Worm (Caenorhabditis elegans) whole organism, L2 larva: ENCODE measurements around the gene glb-3.

ENCODE experiments used
- F13H6.1 ChIP-seq: sonication (generic microtip); optimal IDR thresholded peaks from 2 replicates; lab custom pipeline; 2016; ENCODE audit warnings: missing genetic modification characterization, missing compliant biosample characterization
- aly-2 ChIP-seq: fragments of 150-350 bp; optimal IDR thresholded peaks from 2 replicates; lab custom pipeline; 2014; ENCODE audit warnings: missing biosample characterization, missing genetic modification characterization
- ama-1 ChIP-seq: fragments of 150-350 bp; optimal IDR thresholded peaks from 2 replicates; lab custom pipeline; 2018; ENCODE audit warnings: inconsistent platforms
- elt-1 ChIP-seq: fragments of 150-350 bp; optimal IDR thresholded peaks from 2 replicates; lab custom pipeline; 2014; ENCODE audit warnings: missing biosample characterization, missing genetic modification characterization
- nhr-11 ChIP-seq: fragments of 150-350 bp; optimal IDR thresholded peaks from 2 replicates; lab custom pipeline; 2014; ENCODE audit warnings: missing biosample characterization, missing genetic modification characterization
- nhr-129 ChIP-seq: fragments of 150-350 bp; optimal IDR thresholded peaks from 2 replicates; lab custom pipeline; 2014; ENCODE audit warnings: missing biosample characterization, missing genetic modification characterization

DNA sequence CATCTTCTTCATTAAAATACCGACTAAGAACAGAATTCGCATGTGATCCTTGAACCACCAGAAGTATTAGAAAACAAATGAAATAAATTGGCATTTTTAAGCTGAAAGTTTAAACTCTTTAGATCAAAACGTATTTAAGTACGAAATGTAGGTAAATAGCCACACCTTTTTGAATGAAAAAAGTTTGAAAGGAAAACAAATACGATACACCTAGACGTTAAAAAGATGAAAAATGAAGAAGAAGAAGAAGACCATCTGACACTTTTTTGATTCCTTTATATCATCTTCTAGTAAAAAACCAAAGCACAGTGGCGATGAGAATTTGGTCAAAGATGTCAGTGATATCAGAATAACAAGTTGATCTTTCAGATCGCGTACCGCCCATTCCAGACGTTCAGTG, 38.5 kb upstream of the glb-3 start, which contains the start of gene Y42A5A.3:
- TF ChIP-seq nhr-129 (tag; lab: Kevin White, UChicago) = no peak
- TF ChIP-seq ama-1 (lab: Kevin White, UChicago) = no peak
- no peak for TF ChIP-seq aly-2 (tag; lab: Kevin White, UChicago)
- no peak for TF ChIP-seq nhr-11 (tag; lab: Kevin White, UChicago)
- TF ChIP-seq elt-1 = no peak
- TF ChIP-seq F13H6.1 = no peak
